Fruit fly (Drosophila melanogaster): ENCODE results near the gene CG1409.

CG1409 gene

dm6 chrX:7893411-7894122 is 35.6 kb downstream of the CG1409 start, which contains the start of the genes CG45089, ND-MNLL and p115 (continued):
- TF ChIP-seq Ada2b (GFP tag; IDR thresholded peaks at IDR 0.05) = peak; percentile 42; the same call in 1 of the 2 replicates
- TF ChIP-seq Bdp1 (GFP tag; optimal IDR thresholded peaks at IDR 0.05) = no peak
- TF ChIP-seq CG13296 (GFP tag; optimal IDR thresholded peaks at IDR 0.05) = peak; percentile 59
- TF ChIP-seq sisA (GFP tag; IDR thresholded peaks at IDR 0.05) = peak; percentile 51
- TF ChIP-seq p53 (GFP tag; optimal IDR thresholded peaks at IDR 0.05) = peak; percentile 68
- no peak for TF ChIP-seq mld (GFP tag; IDR thresholded peaks at IDR 0.05; ENCODE audit: partially characterized antibody)
- peak; percentile 53 for TF ChIP-seq CG3281 (GFP tag; optimal IDR thresholded peaks at IDR 0.05)
- peak; percentile 48 for TF ChIP-seq Dek (tag; optimal IDR thresholded peaks at IDR 0.05)
- TF ChIP-seq Rx (GFP tag; IDR thresholded peaks at IDR 0.05) = 0 out of 2 replicates have a peak, but pooled peaks have one; percentile 3
- TF ChIP-seq CG42726 (GFP tag; IDR thresholded peaks at IDR 0.05; ENCODE audit: partially characterized antibody) = no peak
- TF ChIP-seq CG18599 (GFP tag; optimal IDR thresholded peaks at IDR 0.05) = peak; percentile 51
- peak; percentile 48 for TF ChIP-seq Hsf (GFP tag; optimal IDR thresholded peaks at IDR 0.05)
- peak; percentile 78 for TF ChIP-seq gem (tag; optimal IDR thresholded peaks at IDR 0.05)
- peak; percentile 77 for TF ChIP-seq CG14710 (tag; optimal IDR thresholded peaks at IDR 0.05)
- TF ChIP-seq eve (GFP tag; optimal IDR thresholded peaks at IDR 0.05) = no peak
- TF ChIP-seq pho (GFP tag; optimal IDR thresholded peaks at IDR 0.05) = peak; percentile 14
- peak; percentile 20 for TF ChIP-seq gro (GFP tag; optimal IDR thresholded peaks at IDR 0.05)
- TF ChIP-seq C15 (GFP tag; IDR thresholded peaks at IDR 0.05) = no peak
- peak; percentile 65 for TF ChIP-seq lab (GFP tag; optimal IDR thresholded peaks at IDR 0.05)
- peak; percentile 62 for TF ChIP-seq CG18262 (tag; optimal IDR thresholded peaks at IDR 0.05)
- peak; percentile 29 for TF ChIP-seq CG18011 (GFP tag; optimal IDR thresholded peaks at IDR 0.05)
- TF ChIP-seq sna (GFP tag; IDR thresholded peaks at IDR 0.05; ENCODE audit: partially characterized antibody) = peak; percentile 41; the same call in 1 of the 2 replicates
- no peak for TF ChIP-seq pita (GFP tag; optimal IDR thresholded peaks at IDR 0.05)
- no peak for TF ChIP-seq CG14050 (GFP tag; IDR thresholded peaks at IDR 0.05)
- TF ChIP-seq CG30020 (tag; optimal IDR thresholded peaks at IDR 0.05) = peak; percentile 67
- peak; percentile 44 for TF ChIP-seq CG18764 (GFP tag; optimal IDR thresholded peaks at IDR 0.05)
- TF ChIP-seq CG2712 (tag; optimal IDR thresholded peaks at IDR 0.05) = peak; percentile 81
- TF ChIP-seq pum (GFP tag; optimal IDR thresholded peaks at IDR 0.05) = peak; percentile 46
- TF ChIP-seq CG2875 (GFP tag; optimal IDR thresholded peaks at IDR 0.05) = no peak
- TF ChIP-seq row (GFP tag; IDR thresholded peaks at IDR 0.05) = peak; percentile 86
- peak; percentile 37; the same call in 1 of the 2 replicates for TF ChIP-seq Awh (GFP tag; IDR thresholded peaks at IDR 0.05)
- no peak for TF ChIP-seq Mad (GFP tag; optimal IDR thresholded peaks at IDR 0.05)
- TF ChIP-seq CG14667 (GFP tag; IDR thresholded peaks at IDR 0.05) = peak; percentile 25; the same call in 1 of the 2 replicates
- peak; percentile 46; the same call in 2 of the 3 replicates for TF ChIP-seq ken (GFP tag; IDR thresholded peaks at IDR 0.05)
- TF ChIP-seq fd3F (GFP tag; optimal IDR thresholded peaks at IDR 0.05) = peak; percentile 34
- TF ChIP-seq CG9609 (GFP tag; optimal IDR thresholded peaks at IDR 0.05) = peak; percentile 7
- peak; percentile 50; the same call in 1 of the 3 replicates for TF ChIP-seq dysf (GFP tag; IDR thresholded peaks at IDR 0.05)
- TF ChIP-seq Gug (GFP tag; IDR thresholded peaks at IDR 0.05) = peak; percentile 56; the same call in 1 of the 4 replicates
- no peak for TF ChIP-seq so (GFP tag; IDR thresholded peaks at IDR 0.05)
- no peak for TF ChIP-seq aop (GFP tag; IDR thresholded peaks at IDR 0.05)
- TF ChIP-seq zfh2 (GFP tag; optimal IDR thresholded peaks at IDR 0.05) = peak; percentile 48
- TF ChIP-seq dm (GFP tag; optimal IDR thresholded peaks at IDR 0.05) = peak; percentile 14
- no peak for TF ChIP-seq lov (optimal IDR thresholded peaks at IDR 0.05)
- no peak for TF ChIP-seq lov (GFP tag; IDR thresholded peaks at IDR 0.05)
- TF ChIP-seq CG17359 (tag; optimal IDR thresholded peaks at IDR 0.05) = peak; percentile 66
- TF ChIP-seq CG9727 (GFP tag; optimal IDR thresholded peaks at IDR 0.05) = peak; percentile 71
- peak; percentile 39 for TF ChIP-seq tap (tag; optimal IDR thresholded peaks at IDR 0.05)
- TF ChIP-seq nerfin-1 (tag; optimal IDR thresholded peaks at IDR 0.05) = peak; percentile 41
- peak; percentile 66 for TF ChIP-seq CG12155 (GFP tag; optimal IDR thresholded peaks at IDR 0.05)
- TF ChIP-seq ara (GFP tag; IDR thresholded peaks at IDR 0.05) = no peak

All from whole organism, embryonic.